Fruit fly (Drosophila melanogaster): ENCODE measurements around the gene Irp-1B.
A peak's percentile ranks its signal among the peaks of the same experiment; 100 is the strongest.

The Irp-1B gene

dm6 chr3R:10389027-10389465 lies 23.6 kb downstream of the Irp-1B start:
- no peak for TF ChIP-seq CG6854 (GFP tag; optimal IDR thresholded peaks at IDR 0.05)
- peak; percentile 25 for TF ChIP-seq CG31627 (GFP tag; optimal IDR thresholded peaks at IDR 0.05)
- TF ChIP-seq pdm3 (GFP tag; optimal IDR thresholded peaks at IDR 0.05): peak; percentile 14
- no peak for TF ChIP-seq dsx (GFP tag; optimal IDR thresholded peaks at IDR 0.05; ENCODE audit: poor library complexity, severe bottlenecking)
- peak; percentile 57 for TF ChIP-seq CG1621 (tag; optimal IDR thresholded peaks at IDR 0.05)
- peak; percentile 13 for TF ChIP-seq vri (GFP tag; optimal IDR thresholded peaks at IDR 0.05)
- peak; percentile 73 for TF ChIP-seq svp (GFP tag)
- no peak for TF ChIP-seq esn (GFP tag; optimal IDR thresholded peaks at IDR 0.05)
- TF ChIP-seq CG11902 (GFP tag; optimal IDR thresholded peaks at IDR 0.05): peak; percentile 80

- TF ChIP-seq fd59A (GFP tag; optimal IDR thresholded peaks at IDR 0.05) (no peak), vri (GFP tag; optimal IDR thresholded peaks at IDR 0.05) (peak; percentile 65), ss (GFP tag; optimal IDR thresholded peaks at IDR 0.05) (peak; percentile 16 to 40), CG10631 (GFP tag; optimal IDR thresholded peaks at IDR 0.05) (peak; percentile 25), Eip93F (GFP tag; optimal IDR thresholded peaks at IDR 0.05) (peak; percentile 43), CG3919 (GFP tag; optimal IDR thresholded peaks at IDR 0.05) (peak; percentile 30), CG3032 (tag; optimal IDR thresholded peaks at IDR 0.05) (no peak), CG16779 (tag; optimal IDR thresholded peaks at IDR 0.05) (peak; percentile 17), Smox (GFP tag; optimal IDR thresholded peaks at IDR 0.05) (peak; percentile 14), Lpt (GFP tag; optimal IDR thresholded peaks at IDR 0.05) (peak; percentile 23), CG6792 (GFP tag; optimal IDR thresholded peaks at IDR 0.05) (no peak), fkh (GFP tag; optimal IDR thresholded peaks at IDR 0.05) (peak; percentile 92), salr (GFP tag; optimal IDR thresholded peaks at IDR 0.05) (peak in 1 of 2 experiments; percentile 14), CG6276 (GFP tag; optimal IDR thresholded peaks at IDR 0.05) (peak; percentile 29), svp (GFP tag) (peak; percentile 77), CG8119 (GFP tag; IDR thresholded peaks at IDR 0.05) (no peak), esn (GFP tag; optimal IDR thresholded peaks at IDR 0.05) (peak; percentile 1), CG1621 (tag; optimal IDR thresholded peaks at IDR 0.05) (peak; percentile 6), dsx (GFP tag; optimal IDR thresholded peaks at IDR 0.05; ENCODE audit: poor library complexity, severe bottlenecking) (peak; percentile 40), Sox15 (GFP tag; optimal IDR thresholded peaks at IDR 0.05) (no peak), CG8319 (GFP tag; optimal IDR thresholded peaks at IDR 0.05) (no peak), Eip78C (GFP tag) (peak; percentile 76)
These were observed 24.3 kb downstream of the Irp-1B start, which contains the start of gene cwo for dm6 chr3R:10388128-10389026. Gene cwo, plus strand, starts transcription at chr3R:10388258.

dm6 chr3R:10380025-10380424 lies 32.6 kb downstream of the Irp-1B start:
- TF ChIP-seq svp (GFP tag): peak; percentile 24
- TF ChIP-seq achi (GFP tag; optimal IDR thresholded peaks at IDR 0.05): no peak
- no peak for TF ChIP-seq acj6 (GFP tag; optimal IDR thresholded peaks at IDR 0.05)
- TF ChIP-seq Eip75B (GFP tag; optimal IDR thresholded peaks at IDR 0.05): no peak
- TF ChIP-seq Hr4 (GFP tag; optimal IDR thresholded peaks at IDR 0.05): peak; percentile 24
- TF ChIP-seq CG32006 (GFP tag; optimal IDR thresholded peaks at IDR 0.05): peak; percentile 57
- TF ChIP-seq Hr38 (GFP tag; optimal IDR thresholded peaks at IDR 0.05): no peak

- TF ChIP-seq achi (GFP tag; optimal IDR thresholded peaks at IDR 0.05) (no peak), Sox102F (GFP tag; optimal IDR thresholded peaks at IDR 0.05) (no peak), CG1621 (tag; optimal IDR thresholded peaks at IDR 0.05) (no peak), OdsH (GFP tag; optimal IDR thresholded peaks at IDR 0.05) (no peak), Hr38 (GFP tag; optimal IDR thresholded peaks at IDR 0.05) (no peak), fd59A (GFP tag; optimal IDR thresholded peaks at IDR 0.05) (no peak), CG6792 (GFP tag; optimal IDR thresholded peaks at IDR 0.05) (no peak)
These were observed 33.3 kb downstream of the Irp-1B start for dm6 chr3R:10379409-10379808.
